1 fruit fly cellular context compared by ENCODE assay signal in the genomic region with DNA sequence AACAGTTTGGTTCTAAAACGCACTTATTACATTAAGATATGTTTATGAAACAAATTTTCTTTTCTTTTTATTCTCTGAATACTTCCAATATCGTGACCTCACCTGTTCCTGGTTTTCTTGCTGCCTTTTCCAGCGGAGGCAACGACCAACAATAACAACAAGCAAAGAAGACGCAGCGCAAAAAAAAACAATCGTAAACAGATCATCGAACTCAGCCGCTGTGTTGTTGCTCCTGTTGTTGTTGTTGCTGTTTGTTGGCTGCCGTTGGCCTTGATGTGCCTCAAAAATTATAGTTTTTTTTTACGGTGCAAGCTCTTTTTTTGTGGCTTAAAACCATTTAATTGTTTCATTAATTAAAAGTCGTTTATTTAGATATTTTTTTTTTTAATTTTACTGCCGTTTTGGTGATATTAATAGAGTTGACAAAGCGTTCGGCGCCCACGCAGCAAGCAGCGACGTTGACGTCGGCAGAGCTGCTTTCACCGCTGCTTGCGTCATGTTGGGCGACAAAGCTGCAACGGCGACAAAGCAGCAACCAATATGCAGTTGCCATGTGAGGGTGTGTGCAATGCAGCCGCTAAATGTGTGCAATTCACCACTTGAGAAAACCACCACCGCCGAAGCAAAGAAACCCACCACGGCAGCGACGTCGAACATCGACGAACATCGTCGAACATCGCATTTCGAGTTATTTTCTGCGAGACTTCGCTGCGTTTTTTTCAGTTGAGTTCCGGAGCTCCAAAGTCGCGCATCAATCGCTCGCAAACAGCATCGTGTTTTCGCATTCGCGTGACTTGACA.
TF ChIP-seq lines count a peak whose summit lies in the region.

No protein-coding gene starts in this region.

TF ChIP-seq in whole organism, embryonic, 481 proteins besides CTCF, POLR2A, EP300 and RAD21 (continued from another document and continues in another):
- TF ChIP-seq sqz (GFP tag; optimal IDR thresholded peaks at IDR 0.05; lab: Kevin White, UChicago) (peak; percentile 87), CG15479 (GFP tag; optimal IDR thresholded peaks at IDR 0.05; lab: Kevin White, UChicago) (peak; percentile 51), CG4854 (GFP tag; optimal IDR thresholded peaks at IDR 0.05; lab: Kevin White, UChicago) (no peak), pzg (GFP tag; optimal IDR thresholded peaks at IDR 0.05; lab: Kevin White, UChicago) (no peak), Fer2 (tag; optimal IDR thresholded peaks at IDR 0.05; lab: Kevin White, UChicago) (no peak), ttk (GFP tag; IDR thresholded peaks at IDR 0.05; lab: Robert Waterston, UW) (no peak), ara (GFP tag; IDR thresholded peaks at IDR 0.05; lab: Robert Waterston, UW) (no peak), B-H1 (GFP tag; IDR thresholded peaks at IDR 0.05; lab: Robert Waterston, UW) (no peak; the same call in 2 of the 3 replicates), CG31388 (GFP tag; optimal IDR thresholded peaks at IDR 0.05; lab: Kevin White, UChicago) (no peak), dan (GFP tag; IDR thresholded peaks at IDR 0.05; lab: Robert Waterston, UW) (no peak), exex (tag; optimal IDR thresholded peaks at IDR 0.05; lab: Kevin White, UChicago) (no peak), Meics (GFP tag; optimal IDR thresholded peaks at IDR 0.05; lab: Kevin White, UChicago) (no peak), CG32767 (GFP tag; IDR thresholded peaks at IDR 0.05; lab: Robert Waterston, UW) (0 out of 2 replicates have a peak, but pooled peaks have one; percentile 8), Vsx1 (GFP tag; optimal IDR thresholded peaks at IDR 0.05; lab: Kevin White, UChicago) (no peak), CG2199 (GFP tag; IDR thresholded peaks at IDR 0.05; lab: Robert Waterston, UW) (peak; percentile 90), CG10267 (tag; optimal IDR thresholded peaks at IDR 0.05; lab: Kevin White, UChicago) (peak; percentile 17), CG42726 (GFP tag; IDR thresholded peaks at IDR 0.05; lab: Robert Waterston, UW; ENCODE audit: partially characterized antibody) (no peak), Doc2 (GFP tag; IDR thresholded peaks at IDR 0.05; lab: Robert Waterston, UW) (no peak), gsb-n (tag; optimal IDR thresholded peaks at IDR 0.05; lab: Kevin White, UChicago) (no peak), CG4424 (GFP tag; optimal IDR thresholded peaks at IDR 0.05; lab: Kevin White, UChicago) (no peak), HmgZ (tag; optimal IDR thresholded peaks at IDR 0.05; lab: Kevin White, UChicago) (no peak), sr (GFP tag; IDR thresholded peaks at IDR 0.05; lab: Robert Waterston, UW) (no peak), CG15269 (tag; optimal IDR thresholded peaks at IDR 0.05; lab: Kevin White, UChicago) (no peak), CG8281 (tag; optimal IDR thresholded peaks at IDR 0.05; lab: Kevin White, UChicago) (no peak), ems (GFP tag; optimal IDR thresholded peaks at IDR 0.05; lab: Kevin White, UChicago) (no peak), Chrac-16 (GFP tag; optimal IDR thresholded peaks at IDR 0.05; lab: Kevin White, UChicago) (no peak), CG31441 (GFP tag; IDR thresholded peaks at IDR 0.05; lab: Robert Waterston, UW) (no peak; the same call in 1 of the 2 replicates), cg (GFP tag; optimal IDR thresholded peaks at IDR 0.05; lab: Kevin White, UChicago) (peak; percentile 62), eve (GFP tag; optimal IDR thresholded peaks at IDR 0.05; lab: Kevin White, UChicago) (no peak), wek (GFP tag; optimal IDR thresholded peaks at IDR 0.05; lab: Kevin White, UChicago) (peak; percentile 47), Bdp1 (GFP tag; optimal IDR thresholded peaks at IDR 0.05; lab: Kevin White, UChicago) (no peak), lola (GFP tag; optimal IDR thresholded peaks at IDR 0.05; lab: Kevin White, UChicago) (no peak), CG18599 (GFP tag; optimal IDR thresholded peaks at IDR 0.05; lab: Kevin White, UChicago) (peak; percentile 0), dysf (GFP tag; IDR thresholded peaks at IDR 0.05; lab: Robert Waterston, UW) (no peak), fu2 (GFP tag; optimal IDR thresholded peaks at IDR 0.05; lab: Kevin White, UChicago) (no peak), CG15011 (GFP tag; optimal IDR thresholded peaks at IDR 0.05; lab: Kevin White, UChicago) (no peak), ase (GFP tag; IDR thresholded peaks at IDR 0.05; lab: Robert Waterston, UW) (no peak), CG30020 (tag; optimal IDR thresholded peaks at IDR 0.05; lab: Kevin White, UChicago) (no peak), CG4282 (GFP tag; optimal IDR thresholded peaks at IDR 0.05; lab: Kevin White, UChicago) (no peak), CG11456 (GFP tag; IDR thresholded peaks at IDR 0.05; lab: Robert Waterston, UW) (no peak), gfzf (GFP tag; optimal IDR thresholded peaks at IDR 0.05; lab: Kevin White, UChicago) (no peak), Bgb (GFP tag; IDR thresholded peaks at IDR 0.05; lab: Robert Waterston, UW; ENCODE audit: partially characterized antibody) (no peak; the same call in 1 of the 2 replicates), Kr (GFP tag; optimal IDR thresholded peaks at IDR 0.05; lab: Kevin White, UChicago) (peak; percentile 33), CG12942 (GFP tag; optimal IDR thresholded peaks at IDR 0.05; lab: Kevin White, UChicago) (no peak), Ets65A (GFP tag; lab: Kevin White, UChicago) (no peak), CG11398 (GFP tag; optimal IDR thresholded peaks at IDR 0.05; lab: Kevin White, UChicago) (no peak), Myb (GFP tag; optimal IDR thresholded peaks at IDR 0.05; lab: Kevin White, UChicago) (no peak), Camta (GFP tag; optimal IDR thresholded peaks at IDR 0.05; lab: Kevin White, UChicago) (no peak), amos (GFP tag; IDR thresholded peaks at IDR 0.05; lab: Robert Waterston, UW; ENCODE audit: partially characterized antibody) (peak; percentile 47; the same call in 1 of the 2 replicates), CG18619 (GFP tag; optimal IDR thresholded peaks at IDR 0.05; lab: Kevin White, UChicago) (no peak), CG15073 (GFP tag; optimal IDR thresholded peaks at IDR 0.05; lab: Kevin White, UChicago) (no peak), CG11247 (GFP tag; IDR thresholded peaks at IDR 0.05; lab: Robert Waterston, UW) (no peak), CG2889 (GFP tag; IDR thresholded peaks at IDR 0.05; lab: Robert Waterston, UW) (no peak), yki (optimal IDR thresholded peaks at IDR 0.05; lab: Kevin White, UChicago) (no peak), CrebB (tag; optimal IDR thresholded peaks at IDR 0.05; lab: Kevin White, UChicago) (no peak), CG17829 (tag; optimal IDR thresholded peaks at IDR 0.05; lab: Kevin White, UChicago) (peak; percentile 55), usp (GFP tag; optimal IDR thresholded peaks at IDR 0.05; lab: Kevin White, UChicago) (no peak), E2f1 (GFP tag; IDR thresholded peaks at IDR 0.05; lab: Robert Waterston, UW) (no peak), Atf6 (GFP tag; IDR thresholded peaks at IDR 0.05; lab: Robert Waterston, UW) (no peak), nom (GFP tag; optimal IDR thresholded peaks at IDR 0.05; lab: Kevin White, UChicago) (peak; percentile 77), CG10431 (GFP tag; optimal IDR thresholded peaks at IDR 0.05; lab: Kevin White, UChicago) (peak; percentile 33), bowl (GFP tag; IDR thresholded peaks at IDR 0.05; lab: Robert Waterston, UW) (peak; percentile 51; the same call in 1 of the 2 replicates), gem (tag; optimal IDR thresholded peaks at IDR 0.05; lab: Kevin White, UChicago) (no peak), stwl (tag; optimal IDR thresholded peaks at IDR 0.05; lab: Kevin White, UChicago) (peak; percentile 39), kay (GFP tag; optimal IDR thresholded peaks at IDR 0.05; lab: Kevin White, UChicago) (no peak), lov (optimal IDR thresholded peaks at IDR 0.05; lab: Kevin White, UChicago) (no peak), lov (GFP tag; IDR thresholded peaks at IDR 0.05; lab: Robert Waterston, UW) (0 out of 3 replicates have a peak, but pooled peaks have one; percentile 63), CG4404 (GFP tag; IDR thresholded peaks at IDR 0.05; lab: Robert Waterston, UW) (no peak), Nf-YB (GFP tag; optimal IDR thresholded peaks at IDR 0.05; lab: Kevin White, UChicago) (peak; percentile 36), CG8765 (GFP tag; IDR thresholded peaks at IDR 0.05; lab: Robert Waterston, UW) (peak; percentile 97), dpn (GFP tag; optimal IDR thresholded peaks at IDR 0.05; lab: Kevin White, UChicago) (no peak), CG8924 (tag; optimal IDR thresholded peaks at IDR 0.05; lab: Kevin White, UChicago) (peak; percentile 57), disco-r (GFP tag; optimal IDR thresholded peaks at IDR 0.05; lab: Kevin White, UChicago) (no peak), CG10565 (GFP tag; optimal IDR thresholded peaks at IDR 0.05; lab: Kevin White, UChicago) (no peak), Usf (GFP tag; optimal IDR thresholded peaks at IDR 0.05; lab: Kevin White, UChicago) (no peak), seq (GFP tag; IDR thresholded peaks at IDR 0.05; lab: Robert Waterston, UW) (peak; percentile 15; the same call in 1 of the 2 replicates), Mes4 (GFP tag; optimal IDR thresholded peaks at IDR 0.05; lab: Kevin White, UChicago) (no peak), Dbx (GFP tag; IDR thresholded peaks at IDR 0.05; lab: Robert Waterston, UW) (0 out of 3 replicates have a peak, but pooled peaks have one; percentile 19), nerfin-2 (GFP tag; IDR thresholded peaks at IDR 0.05; lab: Robert Waterston, UW; ENCODE audit: partially characterized antibody) (no peak), CG6765 (GFP tag; optimal IDR thresholded peaks at IDR 0.05; lab: Kevin White, UChicago) (no peak), CG9727 (GFP tag; optimal IDR thresholded peaks at IDR 0.05; lab: Kevin White, UChicago) (peak; percentile 21), Dfd (GFP tag; optimal IDR thresholded peaks at IDR 0.05; lab: Kevin White, UChicago) (no peak), CG7928 (GFP tag; optimal IDR thresholded peaks at IDR 0.05; lab: Kevin White, UChicago) (no peak), CG7987 (GFP tag; optimal IDR thresholded peaks at IDR 0.05; lab: Kevin White, UChicago) (peak; percentile 53), D19A (tag; optimal IDR thresholded peaks at IDR 0.05; lab: Kevin White, UChicago) (peak; percentile 16), ranshi (GFP tag; IDR thresholded peaks at IDR 0.05; lab: Robert Waterston, UW) (peak; percentile 13; the same call in 1 of the 2 replicates), CG4617 (GFP tag; optimal IDR thresholded peaks at IDR 0.05; lab: Kevin White, UChicago; ENCODE audit: borderline replicate concordance) (no peak), pan (optimal IDR thresholded peaks at IDR 0.05; lab: Kevin White, UChicago) (no peak), pan (GFP tag; optimal IDR thresholded peaks at IDR 0.05 in 1 of 2, IDR thresholded peaks at IDR 0.05 in 1 of 2) (peak in 1 of 2 experiments; percentile 36), chinmo (GFP tag; IDR thresholded peaks at IDR 0.05; lab: Robert Waterston, UW; ENCODE audit: partially characterized antibody) (peak; percentile 96), PHDP (tag; optimal IDR thresholded peaks at IDR 0.05; lab: Kevin White, UChicago) (no peak), Hr51 (GFP tag; optimal IDR thresholded peaks at IDR 0.05; lab: Kevin White, UChicago) (no peak), CG10209 (GFP tag; optimal IDR thresholded peaks at IDR 0.05; lab: Kevin White, UChicago) (no peak), pros (GFP tag; optimal IDR thresholded peaks at IDR 0.05; lab: Kevin White, UChicago) (peak; percentile 35), Hmr (GFP tag; optimal IDR thresholded peaks at IDR 0.05; lab: Kevin White, UChicago) (peak; percentile 13), trh (GFP tag; optimal IDR thresholded peaks at IDR 0.05; lab: Kevin White, UChicago) (no peak), CG33557 (GFP tag; optimal IDR thresholded peaks at IDR 0.05; lab: Kevin White, UChicago) (peak; percentile 7), kah (GFP tag; optimal IDR thresholded peaks at IDR 0.05; lab: Kevin White, UChicago) (peak; percentile 10), insv (GFP tag; optimal IDR thresholded peaks at IDR 0.05; lab: Kevin White, UChicago) (no peak), CG11723 (GFP tag; optimal IDR thresholded peaks at IDR 0.05; lab: Kevin White, UChicago) (no peak), CG3995 (GFP tag; optimal IDR thresholded peaks at IDR 0.05; lab: Kevin White, UChicago) (no peak), sens-2 (GFP tag; IDR thresholded peaks at IDR 0.05; lab: Robert Waterston, UW) (no peak), corto (GFP tag; optimal IDR thresholded peaks at IDR 0.05; lab: Kevin White, UChicago) (peak; percentile 23), CG11504 (tag; optimal IDR thresholded peaks at IDR 0.05; lab: Kevin White, UChicago) (peak; percentile 16), otp (GFP tag; IDR thresholded peaks at IDR 0.05; lab: Robert Waterston, UW) (no peak; the same call in 2 of the 3 replicates), CkIIα-i1 (GFP tag; IDR thresholded peaks at IDR 0.05; lab: Robert Waterston, UW) (no peak), CG2116 (GFP tag; optimal IDR thresholded peaks at IDR 0.05; lab: Kevin White, UChicago) (peak; percentile 6), CG8089 (GFP tag; optimal IDR thresholded peaks at IDR 0.05; lab: Kevin White, UChicago) (no peak), gce (GFP tag; IDR thresholded peaks at IDR 0.05; lab: Robert Waterston, UW) (peak; percentile 22; the same call in 1 of the 3 replicates), CG15514 (GFP tag; optimal IDR thresholded peaks at IDR 0.05; lab: Kevin White, UChicago) (no peak), shn (GFP tag; optimal IDR thresholded peaks at IDR 0.05; lab: Kevin White, UChicago) (no peak), CG9437 (GFP tag; optimal IDR thresholded peaks at IDR 0.05; lab: Kevin White, UChicago) (no peak), pfk (GFP tag; optimal IDR thresholded peaks at IDR 0.05; lab: Kevin White, UChicago) (no peak), HLH3B (GFP tag; IDR thresholded peaks at IDR 0.05; lab: Robert Waterston, UW) (0 out of 2 replicates have a peak, but pooled peaks have one; percentile 7), fd3F (GFP tag; optimal IDR thresholded peaks at IDR 0.05; lab: Kevin White, UChicago) (no peak), CG10321 (GFP tag; IDR thresholded peaks at IDR 0.05; lab: Robert Waterston, UW) (no peak), CG3838 (GFP tag; optimal IDR thresholded peaks at IDR 0.05; lab: Kevin White, UChicago) (peak; percentile 57), lilli (GFP tag; optimal IDR thresholded peaks at IDR 0.05; lab: Kevin White, UChicago) (peak; percentile 10), Ravus (GFP tag; IDR thresholded peaks at IDR 0.05; lab: Robert Waterston, UW) (no peak), CG12769 (tag; optimal IDR thresholded peaks at IDR 0.05; lab: Kevin White, UChicago) (peak; percentile 45), CG15696 (tag; optimal IDR thresholded peaks at IDR 0.05; lab: Kevin White, UChicago) (no peak), Aef1 (GFP tag; IDR thresholded peaks at IDR 0.05; lab: Robert Waterston, UW) (no peak), Ptx1 (GFP tag; IDR thresholded peaks at IDR 0.05; lab: Robert Waterston, UW) (no peak), CG31365 (tag; optimal IDR thresholded peaks at IDR 0.05; lab: Kevin White, UChicago) (peak; percentile 5)
